Worm (Caenorhabditis elegans): ENCODE results near the gene F45E1.5.
A peak's percentile ranks its signal among the peaks of the same experiment; 100 is the strongest.

- TF ChIP-seq dao-5 (tag; optimal IDR thresholded peaks at IDR 0.05) = peak; percentile 2
- TF ChIP-seq him-1 (tag; optimal IDR thresholded peaks at IDR 0.05) = no peak
These were observed 41.9 kb downstream of the F45E1.5 start for ce11 chrX:8018441-8018840.

Measured in whole organism, L4/young adult.